Fruit fly (Drosophila melanogaster) whole organism: ENCODE data around the gene Ccn.
A peak's percentile ranks its signal among the peaks of the same experiment; 100 is the strongest.

Source experiments
- CG8478 ChIP-seq: fragments of >200 bp; optimal IDR thresholded peaks from 2 replicates; lab custom pipeline; 2018; ENCODE audit warnings: inconsistent platforms
- Dll ChIP-seq: fragments of >200 bp; optimal IDR thresholded peaks from 2 replicates; lab custom pipeline; 2017
- EcR ChIP-seq, 2 experiments: fragments of >200 bp; optimal IDR thresholded peaks; 2 replicates each; lab custom pipeline; 2017; ENCODE audit warnings: missing biosample characterization in 2 of 2, missing genetic modification characterization in 2 of 2, missing genetic modification reagents in 2 of 2
- pan ChIP-seq: fragments of >200 bp; optimal IDR thresholded peaks from 2 replicates; lab custom pipeline; 2017
- psq ChIP-seq: fragments of >200 bp; optimal IDR thresholded peaks from 2 replicates; lab custom pipeline; 2017
- usp ChIP-seq: fragments of >200 bp; optimal IDR thresholded peaks from 2 replicates; lab custom pipeline; 2017; ENCODE audit warnings: missing biosample characterization, missing genetic modification characterization, mixed read lengths

Ccn gene

dm6 chr3L:17689579-17690191 lies at the start of gene Ccn:
Gene Ccn, plus strand, starts transcription at chr3L:17690015.
- TF ChIP-seq usp (GFP tag; lab: Kevin White, UChicago) (no peak), psq (lab: Kevin White, UChicago) (no peak), pan (lab: Kevin White, UChicago) (no peak)

- TF ChIP-seq pan (lab: Kevin White, UChicago) (no peak), usp (GFP tag; lab: Kevin White, UChicago) (no peak), Dll (no peak), psq (lab: Kevin White, UChicago) (no peak), EcR (GFP tag; optimal IDR thresholded peaks at IDR 0.05; lab: Kevin White, UChicago) (no peak), CG8478 (lab: Kevin White, UChicago) (no peak)
Measured at dm6 chr3L:17642017-17642416, 47.8 kb upstream of the Ccn start.

dm6 chr3L:17643985-17644905 lies 45.6 kb upstream of the Ccn start:
- TF ChIP-seq CG8478 (lab: Kevin White, UChicago) (no peak), EcR (GFP tag; optimal IDR thresholded peaks at IDR 0.05; lab: Kevin White, UChicago) (no peak), Dll (no peak), psq (lab: Kevin White, UChicago) (no peak), usp (GFP tag; lab: Kevin White, UChicago) (no peak), pan (lab: Kevin White, UChicago) (no peak)

dm6 chr3L:17644906-17645244 lies 44.9 kb upstream of the Ccn start, which contains the start of gene Pep:
Gene Pep, minus strand, starts transcription at chr3L:17645036.
- no peak for TF ChIP-seq EcR (GFP tag; optimal IDR thresholded peaks at IDR 0.05; lab: Kevin White, UChicago)
- TF ChIP-seq pan (lab: Kevin White, UChicago): no peak
- TF ChIP-seq psq (lab: Kevin White, UChicago): no peak
- TF ChIP-seq CG8478 (lab: Kevin White, UChicago): no peak
- no peak for TF ChIP-seq usp (GFP tag; lab: Kevin White, UChicago)
- no peak for TF ChIP-seq Dll

- TF ChIP-seq pan (lab: Kevin White, UChicago) (no peak), Dll (no peak), CG8478 (lab: Kevin White, UChicago) (no peak), psq (lab: Kevin White, UChicago) (no peak)
Measured at dm6 chr3L:17646637-17647036, 43.2 kb upstream of the Ccn start, which contains the start of gene CG43085. Gene CG43085, minus strand, starts transcription at chr3L:17646737.

- TF ChIP-seq psq (lab: Kevin White, UChicago): no peak
Measured at dm6 chr3L:17647543-17647942, 42.3 kb upstream of the Ccn start.

- TF ChIP-seq EcR (GFP tag; optimal IDR thresholded peaks at IDR 0.05; lab: Kevin White, UChicago) (no peak), CG8478 (lab: Kevin White, UChicago) (no peak), usp (GFP tag; lab: Kevin White, UChicago) (no peak), psq (lab: Kevin White, UChicago) (no peak), pan (lab: Kevin White, UChicago) (no peak), Dll (no peak)
Measured at dm6 chr3L:17651717-17652651, 37.8 kb upstream of the Ccn start.

dm6 chr3L:17652878-17653700 lies 36.7 kb upstream of the Ccn start:
- TF ChIP-seq EcR (GFP tag; optimal IDR thresholded peaks at IDR 0.05; lab: Kevin White, UChicago) (peak in 1 of 2 experiments; percentile 45), pan (lab: Kevin White, UChicago) (no peak), CG8478 (lab: Kevin White, UChicago) (no peak)

dm6 chr3L:17653701-17654667 lies 35.8 kb upstream of the Ccn start, which contains the start of the genes Krn, Ndfip and CG7484:
Gene Krn, minus strand, starts transcription at chr3L:17654280.
Gene Ndfip, minus strand, starts transcription at chr3L:17654280.
Gene CG7484, plus strand, starts transcription at chr3L:17654617.
- TF ChIP-seq CG8478 (lab: Kevin White, UChicago) (no peak), pan (lab: Kevin White, UChicago) (peak; percentile 0)

dm6 chr3L:17654668-17655050 lies 35.2 kb upstream of the Ccn start:
- TF ChIP-seq psq (lab: Kevin White, UChicago): no peak
